Worm (Caenorhabditis elegans) whole organism, L4 larva: ENCODE results near the gene msp-63.

Source experiments
- ceh-32 ChIP-seq: sonication (generic microtip); optimal IDR thresholded peaks from 2 replicates; lab custom pipeline; 2016; ENCODE audit warnings: mild to moderate bottlenecking, missing genetic modification characterization, missing compliant biosample characterization; ENCODE audit not compliant: poor library complexity
- pqm-1 ChIP-seq: sonication (generic microtip); optimal IDR thresholded peaks from 2 replicates; lab custom pipeline; 2017; ENCODE audit warnings: missing biosample characterization, missing genetic modification characterization

ce11 chrII:5804288-5804687 is 7.0 kb upstream of the msp-63 start:
- TF ChIP-seq ceh-32 (tag; lab: Kevin White, UChicago) (no peak), pqm-1 (tag; lab: Kevin White, UChicago) (peak; percentile 9)
